Worm (Caenorhabditis elegans): ENCODE data around the gene F40F8.12.

DNA sequence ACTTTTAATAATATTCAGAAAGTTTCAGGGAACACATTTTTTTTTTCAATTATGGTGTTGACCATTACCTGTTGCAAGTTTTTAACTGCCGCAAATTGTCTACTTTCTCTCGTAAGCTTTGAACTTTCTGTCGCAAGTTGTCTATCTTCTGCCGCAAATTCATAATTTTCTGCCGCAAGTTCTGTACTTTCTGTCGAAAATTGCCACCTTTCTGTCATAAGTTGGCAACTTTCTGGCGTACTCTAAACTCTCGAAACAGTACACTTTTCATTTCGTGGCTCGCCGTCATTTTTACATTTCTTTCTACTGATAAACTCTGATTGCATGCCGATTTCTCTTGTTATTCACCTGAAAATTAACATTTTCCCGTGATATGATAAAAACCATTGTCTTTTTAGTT lies 25.8 kb downstream of the F40F8.12 start:
- no peak for TF ChIP-seq atf-7 (tag; optimal IDR thresholded peaks at IDR 0.05)
- TF ChIP-seq unc-62 (GFP tag; optimal IDR thresholded peaks at IDR 0.05) = no peak
- no peak for TF ChIP-seq die-1 (tag; optimal IDR thresholded peaks at IDR 0.05)
- no peak for TF ChIP-seq mcd-1 (GFP tag; IDR thresholded peaks at IDR 0.05)
- TF ChIP-seq F10E7.11 (tag; optimal IDR thresholded peaks at IDR 0.05) = no peak
- TF ChIP-seq dpl-1 (GFP tag; optimal IDR thresholded peaks at IDR 0.05) = no peak
- TF ChIP-seq lin-54 (GFP tag; optimal IDR thresholded peaks at IDR 0.05) = no peak
- TF ChIP-seq egl-18 (GFP tag; IDR thresholded peaks at IDR 0.05) = no peak
- no peak for TF ChIP-seq cebp-1 (GFP tag; IDR thresholded peaks at IDR 0.05)
- no peak for TF ChIP-seq cebp-1 (tag; optimal IDR thresholded peaks at IDR 0.05)
- no peak for TF ChIP-seq nhr-179 (tag; optimal IDR thresholded peaks at IDR 0.05)
- no peak for TF ChIP-seq hsf-1 (GFP tag; IDR thresholded peaks at IDR 0.05)
